Worm (Caenorhabditis elegans) whole organism, L4/young adult: Measurements from ENCODE around the gene F25G6.8.
"Not testable (repeated sequence)": the region's sequence is repeated elsewhere in the genome, so short reads cannot be mapped to it uniquely, and the experiment has no call there.

ENCODE experiments used
- W03F9.2 ChIP-seq: fragments of 150-350 bp; optimal IDR thresholded peaks from 2 replicates; lab custom pipeline; 2014; ENCODE audit warnings: missing biosample characterization, missing genetic modification characterization
- dao-5 ChIP-seq: sonication (generic microtip); optimal IDR thresholded peaks from 2 replicates; lab custom pipeline; 2016; ENCODE audit warnings: missing genotype, missing genetic modification characterization, moderate library complexity, missing compliant biosample characterization
- him-1 ChIP-seq: sonication (generic microtip); optimal IDR thresholded peaks from 2 replicates; lab custom pipeline; 2016; ENCODE audit warnings: missing genotype, missing genetic modification reagents, missing genetic modification characterization, missing compliant biosample characterization

DNA sequence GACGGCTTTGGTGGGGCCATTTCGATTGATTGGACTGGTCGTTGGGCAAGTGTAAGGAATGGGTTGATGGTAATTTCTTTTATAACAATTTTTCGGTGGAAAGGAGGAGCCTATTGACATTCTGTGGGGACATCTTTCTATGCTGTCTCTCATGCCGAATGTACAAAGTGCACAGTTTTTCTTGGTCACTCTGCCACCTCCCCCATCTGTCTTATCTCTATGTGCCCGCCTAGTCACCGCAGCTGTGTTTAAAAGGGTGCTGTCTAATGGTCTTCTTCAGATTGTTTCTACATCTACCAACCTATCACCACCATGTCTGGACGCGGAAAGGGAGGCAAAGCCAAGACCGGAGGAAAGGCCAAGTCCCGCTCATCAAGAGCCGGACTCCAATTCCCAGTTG lies 31.9 kb downstream of the F25G6.8 start, which contains the start of the genes his-8 and his-7:
- TF ChIP-seq W03F9.2 (tag; lab: Kevin White, UChicago); dao-5 (tag; lab: Kevin White, UChicago); him-1: not testable (repeated sequence)
